Worm (Caenorhabditis elegans) whole organism, mixed stage, embryonic: ENCODE data around the gene Y11D7A.19.
"Not testable (repeated sequence)": the region's sequence is repeated elsewhere in the genome, so short reads cannot be mapped to it uniquely, and the experiment has no call there.

Experiments
- ceh-43 ChIP-seq: fragments of 200-800 bp; sonication (Bioruptor generic); optimal IDR thresholded peaks from 2 replicates; lab custom pipeline; 2018; ENCODE audit warnings: mild to moderate bottlenecking, missing genetic modification characterization, moderate library complexity, missing compliant biosample characterization
- drap-1 ChIP-seq: fragments of 200-800 bp; sonication (Bioruptor generic); optimal IDR thresholded peaks from 3 replicates; lab custom pipeline; 2018; ENCODE audit warnings: mild to moderate bottlenecking, missing genetic modification characterization, missing compliant biosample characterization
- elt-1 ChIP-seq: sonication (generic microtip); optimal IDR thresholded peaks from 2 replicates; lab custom pipeline; 2017; ENCODE audit warnings: missing genetic modification characterization, mild to moderate bottlenecking, missing compliant biosample characterization, antibody characterized with exemption, moderate library complexity, borderline replicate concordance; ENCODE audit not compliant: insufficient read depth
- elt-3 ChIP-seq: fragments of 150-350 bp; optimal IDR thresholded peaks from 2 replicates; lab custom pipeline; 2014; ENCODE audit warnings: missing biosample characterization, missing genetic modification characterization
- flh-1 ChIP-seq: fragments of 200-800 bp; sonication (Bioruptor generic); optimal IDR thresholded peaks from 2 replicates; lab custom pipeline; 2018; ENCODE audit warnings: mild to moderate bottlenecking, missing genetic modification characterization, moderate library complexity, missing compliant biosample characterization
- lin-13 ChIP-seq: fragments of 150-350 bp; optimal IDR thresholded peaks from 2 replicates; lab custom pipeline; 2014; ENCODE audit warnings: missing biosample characterization, missing genetic modification characterization
- lsy-2 ChIP-seq: fragments of 150-350 bp; optimal IDR thresholded peaks from 2 replicates; lab custom pipeline; 2014; ENCODE audit warnings: missing biosample characterization, missing genetic modification characterization
- mab-5 ChIP-seq: fragments of 150-350 bp; optimal IDR thresholded peaks from 2 replicates; lab custom pipeline; 2014; ENCODE audit warnings: missing biosample characterization, missing genetic modification characterization
- nhr-12 ChIP-seq: fragments of 150-350 bp; optimal IDR thresholded peaks from 2 replicates; lab custom pipeline; 2014; ENCODE audit warnings: missing biosample characterization, missing genetic modification characterization
- nhr-237 ChIP-seq: fragments of 150-350 bp; optimal IDR thresholded peaks from 2 replicates; lab custom pipeline; 2014; ENCODE audit warnings: missing biosample characterization, missing genetic modification characterization
- pha-4 ChIP-seq: fragments of 150-350 bp; optimal IDR thresholded peaks from 2 replicates; lab custom pipeline; 2018; ENCODE audit warnings: missing biosample characterization, missing genetic modification reagents, missing genetic modification characterization
- snpc-4 ChIP-seq: fragments of 150-350 bp; optimal IDR thresholded peaks from 2 replicates; lab custom pipeline; 2014; ENCODE audit warnings: missing biosample characterization, missing genetic modification characterization
- unc-62 ChIP-seq: fragments of 150-350 bp; optimal IDR thresholded peaks from 2 replicates; lab custom pipeline; 2014; ENCODE audit warnings: missing biosample characterization, missing genetic modification reagents, missing genetic modification characterization
- zip-8 ChIP-seq: fragments of 150-350 bp; optimal IDR thresholded peaks from 2 replicates; lab custom pipeline; 2014; ENCODE audit warnings: missing biosample characterization, missing genetic modification characterization

- TF ChIP-seq ceh-43 (GFP tag; lab: Kevin White, UChicago); flh-1; lin-13; lsy-2 (tag; lab: Kevin White, UChicago); drap-1; pha-4; mab-5 (tag; lab: Kevin White, UChicago); elt-3; nhr-12 (tag; lab: Kevin White, UChicago); elt-1 (tag; lab: Kevin White, UChicago); unc-62 (GFP tag; lab: Kevin White, UChicago); zip-8 (tag; lab: Kevin White, UChicago); snpc-4 (tag; lab: Kevin White, UChicago); nhr-237: not testable (repeated sequence)
These were observed 17.1 kb downstream of the Y11D7A.19 start, which contains the start of gene Y11D7A.7 for ce11 chrIV:9249219-9249618.
